Fruit fly (Drosophila melanogaster) whole organism, embryonic: Measurements from ENCODE around the gene Lsp2.
A peak's percentile ranks its signal among the peaks of the same experiment; 100 is the strongest.

Experiments used
- CG11456 ChIP-seq: fragments of 200-800 bp; sonication (Bioruptor generic); IDR thresholded peaks from 3 replicates; pipeline ENCODE4 v1.3.6; 2022; ENCODE audit warnings: missing biosample characterization, missing genetic modification characterization
- CG11504 ChIP-seq: fragments of 200-800 bp; sonication (Bioruptor generic); optimal IDR thresholded peaks from 3 replicates; lab custom pipeline; 2019; ENCODE audit warnings: missing biosample characterization, mild to moderate bottlenecking, missing genetic modification characterization, moderate library complexity
- CG11696 ChIP-seq: fragments of 200-800 bp; sonication (Bioruptor generic); IDR thresholded peaks from 2 replicates; pipeline ENCODE4 v1.3.6; 2022; ENCODE audit warnings: missing biosample characterization, missing genetic modification characterization
- CG12299 ChIP-seq: fragments of 200-800 bp; sonication (Bioruptor generic); optimal IDR thresholded peaks from 2 replicates; lab custom pipeline; 2018; ENCODE audit warnings: missing biosample characterization, mild to moderate bottlenecking, missing genetic modification characterization
- CG13424 ChIP-seq: fragments of 200-800 bp; sonication (Bioruptor generic); optimal IDR thresholded peaks from 2 replicates; lab custom pipeline; 2019; ENCODE audit warnings: missing biosample characterization, mild to moderate bottlenecking, missing genetic modification characterization, moderate library complexity
- CG14965 ChIP-seq: fragments of 200-800 bp; sonication (Bioruptor generic); optimal IDR thresholded peaks from 2 replicates; lab custom pipeline; 2016; ENCODE audit warnings: missing biosample characterization, missing genetic modification characterization, borderline replicate concordance
- CG17186 ChIP-seq: fragments of 200-800 bp; sonication (Bioruptor generic); optimal IDR thresholded peaks from 3 replicates; lab custom pipeline; 2017; ENCODE audit warnings: missing biosample characterization, missing genetic modification reagents, missing genetic modification characterization
- CG17385 ChIP-seq: fragments of 200-800 bp; sonication (Bioruptor generic); optimal IDR thresholded peaks from 3 replicates; lab custom pipeline; 2018; ENCODE audit warnings: missing biosample characterization, mild to moderate bottlenecking, missing genetic modification characterization
- CG17802 ChIP-seq: fragments of 200-800 bp; sonication (Bioruptor generic); optimal IDR thresholded peaks from 2 replicates; lab custom pipeline; 2018; ENCODE audit warnings: missing biosample characterization, mild to moderate bottlenecking, missing genetic modification characterization, moderate library complexity
- CG18476 ChIP-seq: fragments of 200-800 bp; sonication (Bioruptor generic); optimal IDR thresholded peaks from 2 replicates; lab custom pipeline; 2016; ENCODE audit warnings: missing biosample characterization, mild to moderate bottlenecking, missing genetic modification characterization
- CG2129 ChIP-seq: fragments of 200-800 bp; sonication (Bioruptor generic); IDR thresholded peaks from 2 replicates; pipeline ENCODE4 v1.3.6; 2022; ENCODE audit warnings: missing biosample characterization, missing genetic modification characterization; ENCODE audit not compliant: partially characterized antibody
- CG4282 ChIP-seq: fragments of 200-800 bp; sonication (Bioruptor generic); optimal IDR thresholded peaks from 2 replicates; lab custom pipeline; 2016; ENCODE audit warnings: missing biosample characterization, missing genetic modification characterization
- CG6272 ChIP-seq: fragments of 200-800 bp; sonication (Bioruptor generic); IDR thresholded peaks from 2 replicates; pipeline ENCODE4 v1.3.6; 2022; ENCODE audit warnings: missing biosample characterization, missing genetic modification characterization
- CG9817 ChIP-seq: fragments of 200-800 bp; sonication (Bioruptor generic); optimal IDR thresholded peaks from 2 replicates; lab custom pipeline; 2018; ENCODE audit warnings: missing biosample characterization, mild to moderate bottlenecking, missing genetic modification characterization, moderate library complexity
- D ChIP-seq, 2 experiments: fragments of 200-800 bp in 1 of 2; fragments of >200 bp in 1 of 2; sonication (Bioruptor generic) in 1 of 2; optimal IDR thresholded peaks; 2 replicates in 1 of 2; 3 replicates in 1 of 2; lab custom pipeline; 2017; ENCODE audit warnings: mild to moderate bottlenecking in 1 of 2, missing biosample characterization in 1 of 2, missing genetic modification characterization in 1 of 2, missing genetic modification reagents in 1 of 2
- Dip3 ChIP-seq: fragments of 200-800 bp; sonication (Bioruptor generic); optimal IDR thresholded peaks from 3 replicates; lab custom pipeline; 2016; ENCODE audit warnings: missing biosample characterization, missing genetic modification characterization
- Doc3 ChIP-seq: fragments of 200-800 bp; sonication (Bioruptor generic); IDR thresholded peaks from 3 replicates; pipeline ENCODE4 v1.3.6; 2022; ENCODE audit warnings: missing biosample characterization, missing genetic modification characterization; ENCODE audit not compliant: partially characterized antibody
- Drgx ChIP-seq: fragments of 200-800 bp; sonication (Bioruptor generic); IDR thresholded peaks from 2 replicates; pipeline ENCODE4 v1.3.6; 2022; ENCODE audit warnings: missing biosample characterization, missing genetic modification characterization
- E2f2 ChIP-seq: fragments of 200-800 bp; sonication (Bioruptor generic); IDR thresholded peaks from 2 replicates; pipeline ENCODE4 v1.3.6; 2022; ENCODE audit warnings: missing biosample characterization, missing genetic modification characterization
- Ets97D ChIP-seq: fragments of 200-800 bp; sonication (Bioruptor generic); optimal IDR thresholded peaks from 3 replicates; lab custom pipeline; 2016; ENCODE audit warnings: missing biosample characterization, missing genetic modification characterization
- Hmx ChIP-seq: fragments of 200-800 bp; sonication (Bioruptor generic); optimal IDR thresholded peaks from 2 replicates; lab custom pipeline; 2016; ENCODE audit warnings: missing biosample characterization, missing genetic modification characterization
- Hsf ChIP-seq: fragments of 200-800 bp; sonication (Bioruptor generic); optimal IDR thresholded peaks from 3 replicates; lab custom pipeline; 2016; ENCODE audit warnings: missing biosample characterization, missing genetic modification characterization
- Meics ChIP-seq: fragments of 200-800 bp; sonication (Bioruptor generic); optimal IDR thresholded peaks from 2 replicates; lab custom pipeline; 2017; ENCODE audit warnings: missing biosample characterization, mild to moderate bottlenecking, missing genetic modification characterization
- Pdp1 ChIP-seq, 2 experiments: fragments of 200-800 bp; sonication (Bioruptor generic); optimal IDR thresholded peaks; 3 replicates each; lab custom pipeline; 2016; ENCODE audit warnings: missing biosample characterization in 2 of 2, missing genetic modification characterization in 2 of 2, mild to moderate bottlenecking in 1 of 2, moderate library complexity in 1 of 2
- Ptx1 ChIP-seq: fragments of 200-800 bp; sonication (Bioruptor generic); IDR thresholded peaks from 2 replicates; pipeline ENCODE4 v1.3.6; 2022; ENCODE audit warnings: missing biosample characterization, missing genetic modification characterization
- Sox100B ChIP-seq: fragments of 200-800 bp; sonication (Bioruptor generic); optimal IDR thresholded peaks from 3 replicates; lab custom pipeline; 2018; ENCODE audit warnings: missing biosample characterization, mild to moderate bottlenecking, missing genetic modification characterization
- Sry-δ ChIP-seq: fragments of 200-800 bp; sonication (Bioruptor generic); optimal IDR thresholded peaks from 2 replicates; lab custom pipeline; 2016; ENCODE audit warnings: missing biosample characterization, missing genetic modification characterization
- Xrp1 ChIP-seq: fragments of 200-800 bp; sonication (Bioruptor generic); IDR thresholded peaks from 2 replicates; pipeline ENCODE4 v1.3.6; 2022; ENCODE audit warnings: missing biosample characterization, missing genetic modification characterization
- bigmax ChIP-seq: fragments of 200-800 bp; sonication (Bioruptor generic); optimal IDR thresholded peaks from 2 replicates; lab custom pipeline; 2018; ENCODE audit warnings: missing biosample characterization, mild to moderate bottlenecking, missing genetic modification characterization
- cas ChIP-seq: fragments of 200-800 bp; sonication (Bioruptor generic); IDR thresholded peaks from 2 replicates; pipeline ENCODE4 v1.3.6; 2022; ENCODE audit warnings: missing biosample characterization, missing genetic modification characterization
- chif ChIP-seq, 2 experiments: fragments of 200-800 bp; sonication (Bioruptor generic); optimal IDR thresholded peaks; 3 replicates each; lab custom pipeline; 2016; ENCODE audit warnings: missing biosample characterization in 2 of 2, missing genetic modification characterization in 2 of 2
- crp ChIP-seq, 2 experiments: fragments of 200-800 bp; sonication (Bioruptor generic); optimal IDR thresholded peaks; 2 replicates in 1 of 2; 3 replicates in 1 of 2; lab custom pipeline; 2017; ENCODE audit warnings: missing biosample characterization in 2 of 2, missing genetic modification characterization in 2 of 2, mild to moderate bottlenecking in 1 of 2, moderate library complexity in 1 of 2
- dysf ChIP-seq: fragments of 200-800 bp; sonication (Bioruptor generic); IDR thresholded peaks from 3 replicates; pipeline ENCODE4 v1.3.6; 2022; ENCODE audit warnings: missing biosample characterization, missing genetic modification characterization
- fu2 ChIP-seq: fragments of 200-800 bp; sonication (Bioruptor generic); optimal IDR thresholded peaks from 2 replicates; lab custom pipeline; 2016; ENCODE audit warnings: missing biosample characterization, missing genetic modification characterization
- gsb ChIP-seq: fragments of 200-800 bp; sonication (Bioruptor generic); IDR thresholded peaks from 2 replicates; pipeline ENCODE4 v1.3.6; 2022; ENCODE audit warnings: missing biosample characterization, missing genetic modification characterization
- her ChIP-seq: fragments of 200-800 bp; sonication (Bioruptor generic); optimal IDR thresholded peaks from 2 replicates; lab custom pipeline; 2016; ENCODE audit warnings: missing biosample characterization, missing genetic modification characterization
- inv ChIP-seq: fragments of 200-800 bp; sonication (Bioruptor generic); IDR thresholded peaks from 2 replicates; pipeline ENCODE4 v1.3.6; 2022; ENCODE audit warnings: missing biosample characterization, missing genetic modification characterization; ENCODE audit not compliant: partially characterized antibody
- lbe ChIP-seq: fragments of 200-800 bp; sonication (Bioruptor generic); optimal IDR thresholded peaks from 2 replicates; lab custom pipeline; 2016; ENCODE audit warnings: missing biosample characterization, mild to moderate bottlenecking, missing genetic modification characterization
- lilli ChIP-seq: fragments of 200-800 bp; sonication (Bioruptor generic); optimal IDR thresholded peaks from 3 replicates; lab custom pipeline; 2016; ENCODE audit warnings: missing biosample characterization, missing genetic modification characterization
- maf-S ChIP-seq: fragments of 200-800 bp; sonication (Bioruptor generic); optimal IDR thresholded peaks from 2 replicates; lab custom pipeline; 2016; ENCODE audit warnings: missing biosample characterization, missing genetic modification characterization
- nerfin-1 ChIP-seq: fragments of 200-800 bp; sonication (Bioruptor generic); optimal IDR thresholded peaks from 3 replicates; lab custom pipeline; 2019; ENCODE audit warnings: missing biosample characterization, mild to moderate bottlenecking, missing genetic modification characterization, moderate library complexity
- oc ChIP-seq: fragments of 200-800 bp; sonication (Bioruptor generic); optimal IDR thresholded peaks from 2 replicates; lab custom pipeline; 2018; ENCODE audit warnings: missing biosample characterization, mild to moderate bottlenecking, missing genetic modification characterization, moderate library complexity
- onecut ChIP-seq: fragments of 200-800 bp; sonication (Bioruptor generic); IDR thresholded peaks from 2 replicates; pipeline ENCODE4 v1.3.6; 2022; ENCODE audit warnings: missing biosample characterization, missing genetic modification characterization
- so ChIP-seq: fragments of 200-800 bp; sonication (Bioruptor generic); IDR thresholded peaks from 3 replicates; pipeline ENCODE4 v1.3.6; 2022; ENCODE audit warnings: missing biosample characterization, missing genetic modification characterization
- tgo ChIP-seq: fragments of 200-800 bp; sonication (Bioruptor generic); IDR thresholded peaks from 3 replicates; pipeline ENCODE4 v1.3.6; 2022; ENCODE audit warnings: missing biosample characterization, missing genetic modification characterization
- tin ChIP-seq: fragments of 200-800 bp; sonication (Bioruptor generic); optimal IDR thresholded peaks from 3 replicates; lab custom pipeline; 2016; ENCODE audit warnings: missing biosample characterization, missing genetic modification characterization
- tx ChIP-seq: fragments of 200-800 bp; sonication (Bioruptor generic); optimal IDR thresholded peaks from 2 replicates; lab custom pipeline; 2016; ENCODE audit warnings: missing biosample characterization, missing genetic modification characterization
- vfl ChIP-seq: fragments of 200-800 bp; sonication (Bioruptor generic); optimal IDR thresholded peaks from 2 replicates; lab custom pipeline; 2016; ENCODE audit warnings: missing biosample characterization, missing genetic modification characterization
- vvl ChIP-seq: fragments of 200-800 bp; sonication (Bioruptor generic); IDR thresholded peaks from 2 replicates; pipeline ENCODE4 v1.3.6; 2022; ENCODE audit warnings: missing biosample characterization, missing genetic modification characterization
- zfh1 ChIP-seq: fragments of 200-800 bp; sonication (Bioruptor generic); IDR thresholded peaks from 3 replicates; pipeline ENCODE4 v1.3.6; 2022; ENCODE audit warnings: missing biosample characterization, missing genetic modification characterization

The Lsp2 gene

DNA sequence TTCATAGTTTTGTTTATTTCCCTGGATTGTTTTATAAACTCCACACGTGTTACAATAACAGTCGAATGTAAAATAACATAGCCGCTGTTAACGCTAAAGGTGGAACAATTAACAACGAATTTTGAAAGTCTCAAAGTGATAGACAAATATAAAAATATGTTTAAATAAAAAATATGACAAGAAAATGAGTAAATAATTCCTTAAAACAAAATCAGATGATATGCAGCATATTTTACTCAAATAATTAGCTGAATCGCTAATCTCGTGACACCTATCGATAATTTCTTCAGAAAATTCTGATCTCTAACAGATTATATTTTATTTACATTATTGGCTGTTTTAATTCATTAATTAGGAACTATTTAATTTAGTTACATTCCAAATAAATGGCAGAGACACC is 7.4 kb downstream of the Lsp2 start, which contains the start of the genes CG5645 and Atg12:
CG5645 (minus strand) TSS at position 77 of the 400 bp plus-strand sequence.
Atg12 (plus strand) TSS at position 338 of the 400 bp plus-strand sequence.
- peak; percentile 65; the same call in 2 of the 3 replicates for TF ChIP-seq tgo (GFP tag; lab: Robert Waterston, UW)
- TF ChIP-seq Hmx (GFP tag; lab: Kevin White, UChicago), result peak; percentile 50
- no peak for TF ChIP-seq D (optimal IDR thresholded peaks at IDR 0.05; lab: Kevin White, UChicago)
- TF ChIP-seq D (GFP tag; optimal IDR thresholded peaks at IDR 0.05; lab: Kevin White, UChicago), result peak; percentile 20
- TF ChIP-seq maf-S, result peak; percentile 11
- peak; percentile 66; the same call in 2 of the 3 replicates for TF ChIP-seq zfh1
- TF ChIP-seq CG17802, result no peak
- TF ChIP-seq Sox100B (GFP tag; lab: Kevin White, UChicago), result peak; percentile 69
- peak; percentile 89 for TF ChIP-seq vvl
- TF ChIP-seq Xrp1 (GFP tag; lab: Robert Waterston, UW), result peak; percentile 69
- TF ChIP-seq Ptx1 (GFP tag; lab: Robert Waterston, UW), result peak; percentile 73
- TF ChIP-seq chif (GFP tag; optimal IDR thresholded peaks at IDR 0.05; lab: Kevin White, UChicago), result peak in 1 of 2 experiments; percentile 1
- no peak for TF ChIP-seq bigmax
- TF ChIP-seq inv (GFP tag; lab: Robert Waterston, UW), result peak; percentile 79
- TF ChIP-seq Pdp1 (GFP tag; optimal IDR thresholded peaks at IDR 0.05; lab: Kevin White, UChicago), result peak in 1 of 2 experiments; percentile 28
- peak; percentile 41; the same call in 1 of the 2 replicates for TF ChIP-seq E2f2
- peak; percentile 2 for TF ChIP-seq Ets97D
- TF ChIP-seq tx, result no peak
- TF ChIP-seq CG11456 (GFP tag; lab: Robert Waterston, UW), result no peak
- peak; percentile 29; the same call in 1 of the 2 replicates for TF ChIP-seq cas (GFP tag; lab: Robert Waterston, UW)
- peak; percentile 37 for TF ChIP-seq CG17385
- peak; percentile 58 for TF ChIP-seq Meics (GFP tag; lab: Kevin White, UChicago)
- TF ChIP-seq Drgx, result no peak
- no peak for TF ChIP-seq fu2
- no peak for TF ChIP-seq Dip3 (GFP tag; lab: Kevin White, UChicago)
- peak; percentile 34; the same call in 1 of the 3 replicates for TF ChIP-seq dysf (GFP tag; lab: Robert Waterston, UW)
- TF ChIP-seq Sry-δ (GFP tag; lab: Kevin White, UChicago), result peak; percentile 85
- TF ChIP-seq CG2129, result peak; percentile 73
- TF ChIP-seq her (GFP tag; lab: Kevin White, UChicago), result no peak
- TF ChIP-seq lilli, result peak; percentile 43
- peak; percentile 74 for TF ChIP-seq CG13424 (tag; lab: Kevin White, UChicago)
- TF ChIP-seq crp (GFP tag; optimal IDR thresholded peaks at IDR 0.05; lab: Kevin White, UChicago), result peak in 1 of 2 experiments; percentile 2
- TF ChIP-seq CG18476, result peak; percentile 61
- no peak for TF ChIP-seq CG6272
- peak; percentile 74 for TF ChIP-seq CG17186 (GFP tag; lab: Kevin White, UChicago)
- no peak for TF ChIP-seq so (GFP tag; lab: Robert Waterston, UW)
- peak; percentile 79 for TF ChIP-seq tin (GFP tag; lab: Kevin White, UChicago)
- TF ChIP-seq CG11696 (GFP tag; lab: Robert Waterston, UW), result no peak
- peak; percentile 4 for TF ChIP-seq Hsf (GFP tag; lab: Kevin White, UChicago)
- peak; percentile 33 for TF ChIP-seq lbe (GFP tag; lab: Kevin White, UChicago)
- peak; percentile 34 for TF ChIP-seq CG11504
- TF ChIP-seq CG12299 (tag; lab: Kevin White, UChicago), result peak; percentile 60
- TF ChIP-seq CG14965 (GFP tag; lab: Kevin White, UChicago), result no peak
- peak; percentile 61 for TF ChIP-seq CG9817 (tag; lab: Kevin White, UChicago)
- no peak for TF ChIP-seq gsb
- peak; percentile 16 for TF ChIP-seq vfl
- no peak for TF ChIP-seq oc
- no peak for TF ChIP-seq CG4282 (GFP tag; lab: Kevin White, UChicago)
- TF ChIP-seq Doc3, result peak; percentile 88
- peak; percentile 10 for TF ChIP-seq nerfin-1 (tag; lab: Kevin White, UChicago)
- TF ChIP-seq onecut (GFP tag; lab: Robert Waterston, UW), result no peak
